Fruit fly (Drosophila melanogaster): ENCODE results near the gene CG42525.

Gene CG42525

DNA sequence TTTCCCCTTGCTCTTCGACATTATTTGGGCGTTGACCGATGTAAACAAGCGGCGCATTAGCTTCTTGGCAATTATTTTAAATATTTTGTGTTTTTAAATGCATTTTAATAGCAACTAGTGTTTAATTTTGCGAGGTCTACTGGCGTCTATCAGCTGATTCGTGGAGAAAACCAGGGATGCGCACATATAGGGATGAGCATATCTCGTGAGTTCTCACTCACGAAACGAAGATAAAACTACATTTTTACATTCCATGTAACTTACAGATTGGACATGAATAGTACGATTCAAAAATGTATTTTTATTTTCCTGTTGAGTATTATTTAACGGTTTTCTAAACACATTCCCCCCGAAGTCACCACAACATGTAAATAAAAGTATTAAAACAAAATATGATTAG lies 7.9 kb upstream of the CG42525 start, which contains the start of gene CG14966:
CG14966 (minus strand) TSS at position 168 of the 400 bp plus-strand sequence.
- TF ChIP-seq dl (GFP tag; optimal IDR thresholded peaks at IDR 0.05; ENCODE audit: insufficient read depth in 1 of 2, partially characterized antibody in 2 of 2) (no peak), GATAd (GFP tag; optimal IDR thresholded peaks at IDR 0.05) (no peak), rgr (GFP tag; optimal IDR thresholded peaks at IDR 0.05) (peak; percentile 59), h (GFP tag; optimal IDR thresholded peaks at IDR 0.05) (peak; percentile 55), brk (GFP tag; optimal IDR thresholded peaks at IDR 0.05) (no peak), Rel (GFP tag; optimal IDR thresholded peaks at IDR 0.05) (no peak), Rel (tag; optimal IDR thresholded peaks at IDR 0.05) (peak; percentile 55), psq (GFP tag; optimal IDR thresholded peaks at IDR 0.05) (no peak), pan (optimal IDR thresholded peaks at IDR 0.05) (no peak), OdsH (GFP tag; optimal IDR thresholded peaks at IDR 0.05) (peak; percentile 44), sage (GFP tag; optimal IDR thresholded peaks at IDR 0.05) (peak; percentile 25), Sp1 (GFP tag; optimal IDR thresholded peaks at IDR 0.05) (peak; percentile 15), Mio (GFP tag; optimal IDR thresholded peaks at IDR 0.05) (no peak), CrebA (GFP tag; optimal IDR thresholded peaks at IDR 0.05; ENCODE audit: borderline replicate concordance) (no peak), Hr83 (GFP tag; optimal IDR thresholded peaks at IDR 0.05; ENCODE audit: poor library complexity, severe bottlenecking) (peak; percentile 55), CG32264 (GFP tag; optimal IDR thresholded peaks at IDR 0.05) (no peak), tai (GFP tag; optimal IDR thresholded peaks at IDR 0.05) (no peak), fru (GFP tag; optimal IDR thresholded peaks at IDR 0.05) (peak; percentile 43), Myc (optimal IDR thresholded peaks at IDR 0.05) (no peak), Dfd (GFP tag; optimal IDR thresholded peaks at IDR 0.05) (no peak), dsf (GFP tag; optimal IDR thresholded peaks at IDR 0.05; ENCODE audit: borderline replicate concordance) (no peak), lola (GFP tag; optimal IDR thresholded peaks at IDR 0.05) (no peak), jim (GFP tag; optimal IDR thresholded peaks at IDR 0.05) (peak; percentile 14), Abd-B (GFP tag; optimal IDR thresholded peaks at IDR 0.05) (no peak), N (GFP tag; optimal IDR thresholded peaks at IDR 0.05) (no peak), woc (GFP tag; optimal IDR thresholded peaks at IDR 0.05) (peak; percentile 68), Jra (GFP tag; optimal IDR thresholded peaks at IDR 0.05) (peak; percentile 50), HLH106 (tag; optimal IDR thresholded peaks at IDR 0.05) (peak; percentile 25), ey (GFP tag; optimal IDR thresholded peaks at IDR 0.05) (no peak), sv (GFP tag; optimal IDR thresholded peaks at IDR 0.05) (peak; percentile 5), dmrt93B (GFP tag; optimal IDR thresholded peaks at IDR 0.05) (no peak), Hnf4 (GFP tag; optimal IDR thresholded peaks at IDR 0.05) (peak; percentile 79), CG9705 (GFP tag; optimal IDR thresholded peaks at IDR 0.05) (peak; percentile 13), foxo (GFP tag; optimal IDR thresholded peaks at IDR 0.05) (peak in 1 of 2 experiments; percentile 59), br (GFP tag; optimal IDR thresholded peaks at IDR 0.05) (peak; percentile 45), usp (GFP tag; optimal IDR thresholded peaks at IDR 0.05) (no peak), Vsx2 (GFP tag; optimal IDR thresholded peaks at IDR 0.05; ENCODE audit: partially characterized antibody) (no peak), Hr78 (GFP tag; optimal IDR thresholded peaks at IDR 0.05) (no peak), Dif (GFP tag; optimal IDR thresholded peaks at IDR 0.05; ENCODE audit: partially characterized antibody) (no peak)

DNA sequence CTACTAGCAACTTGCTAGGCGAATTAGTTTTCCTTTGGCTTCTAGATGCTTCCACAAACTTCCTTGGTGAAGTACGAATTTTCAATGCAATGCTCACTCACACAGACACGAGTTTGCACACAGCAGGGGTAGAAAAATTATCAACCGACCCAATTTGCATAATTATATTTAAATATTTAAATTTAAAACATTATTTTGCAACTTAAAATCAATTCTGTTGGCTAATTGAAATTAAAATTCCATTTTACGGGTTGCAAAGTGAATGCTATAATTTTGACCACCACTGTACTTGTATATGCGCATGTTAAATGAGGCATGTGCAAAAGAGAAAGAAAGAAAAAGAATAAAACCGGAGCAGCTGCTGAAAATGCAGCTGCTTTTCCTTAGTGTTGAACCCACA lies 4.5 kb upstream of the CG42525 start:
- TF ChIP-seq Myc (optimal IDR thresholded peaks at IDR 0.05) = no peak
- peak; percentile 67 for TF ChIP-seq sv (GFP tag; optimal IDR thresholded peaks at IDR 0.05)
- peak; percentile 97 for TF ChIP-seq rgr (GFP tag; optimal IDR thresholded peaks at IDR 0.05)
- peak; percentile 87 for TF ChIP-seq CG32264 (GFP tag; optimal IDR thresholded peaks at IDR 0.05)
- TF ChIP-seq tai (GFP tag; optimal IDR thresholded peaks at IDR 0.05) = no peak
- peak; percentile 93 for TF ChIP-seq fru (GFP tag; optimal IDR thresholded peaks at IDR 0.05)
- peak; percentile 97 for TF ChIP-seq h (GFP tag; optimal IDR thresholded peaks at IDR 0.05)
- TF ChIP-seq OdsH (GFP tag; optimal IDR thresholded peaks at IDR 0.05) = peak; percentile 97
- peak; percentile 95 for TF ChIP-seq psq (GFP tag; optimal IDR thresholded peaks at IDR 0.05)
- peak; percentile 95 for TF ChIP-seq Sp1 (GFP tag; optimal IDR thresholded peaks at IDR 0.05)
- peak; percentile 95 for TF ChIP-seq sage (GFP tag; optimal IDR thresholded peaks at IDR 0.05)
- peak; percentile 85 for TF ChIP-seq Jra (GFP tag; optimal IDR thresholded peaks at IDR 0.05)
- TF ChIP-seq HLH106 (tag; optimal IDR thresholded peaks at IDR 0.05) = peak; percentile 94
- peak; percentile 90 for TF ChIP-seq Hnf4 (GFP tag; optimal IDR thresholded peaks at IDR 0.05)
- TF ChIP-seq brk (GFP tag; optimal IDR thresholded peaks at IDR 0.05) = peak; percentile 93
- peak; percentile 68 for TF ChIP-seq Hr83 (GFP tag; optimal IDR thresholded peaks at IDR 0.05; ENCODE audit: poor library complexity, severe bottlenecking)
- no peak for TF ChIP-seq dl (GFP tag; optimal IDR thresholded peaks at IDR 0.05; ENCODE audit: insufficient read depth in 1 of 2, partially characterized antibody in 2 of 2)
- peak; percentile 84 for TF ChIP-seq dmrt93B (GFP tag; optimal IDR thresholded peaks at IDR 0.05)
- peak; percentile 54 for TF ChIP-seq dsf (GFP tag; optimal IDR thresholded peaks at IDR 0.05; ENCODE audit: borderline replicate concordance)
- peak; percentile 85 for TF ChIP-seq woc (GFP tag; optimal IDR thresholded peaks at IDR 0.05)
- TF ChIP-seq foxo (GFP tag; optimal IDR thresholded peaks at IDR 0.05) = peak; percentile 55 to 97
- peak; percentile 84 for TF ChIP-seq GATAd (GFP tag; optimal IDR thresholded peaks at IDR 0.05)
- peak; percentile 88 for TF ChIP-seq ey (GFP tag; optimal IDR thresholded peaks at IDR 0.05)
- no peak for TF ChIP-seq jim (GFP tag; optimal IDR thresholded peaks at IDR 0.05)
- no peak for TF ChIP-seq Mio (GFP tag; optimal IDR thresholded peaks at IDR 0.05)
- peak; percentile 95 for TF ChIP-seq Rel (GFP tag; optimal IDR thresholded peaks at IDR 0.05)
- TF ChIP-seq Rel (tag; optimal IDR thresholded peaks at IDR 0.05) = peak; percentile 81
- peak; percentile 25 for TF ChIP-seq CG9705 (GFP tag; optimal IDR thresholded peaks at IDR 0.05)
- TF ChIP-seq Abd-B (GFP tag; optimal IDR thresholded peaks at IDR 0.05) = no peak
- TF ChIP-seq br (GFP tag; optimal IDR thresholded peaks at IDR 0.05) = peak; percentile 92
